Worm (Caenorhabditis elegans): ENCODE measurements around the gene inft-2.

inft-2 gene

DNA sequence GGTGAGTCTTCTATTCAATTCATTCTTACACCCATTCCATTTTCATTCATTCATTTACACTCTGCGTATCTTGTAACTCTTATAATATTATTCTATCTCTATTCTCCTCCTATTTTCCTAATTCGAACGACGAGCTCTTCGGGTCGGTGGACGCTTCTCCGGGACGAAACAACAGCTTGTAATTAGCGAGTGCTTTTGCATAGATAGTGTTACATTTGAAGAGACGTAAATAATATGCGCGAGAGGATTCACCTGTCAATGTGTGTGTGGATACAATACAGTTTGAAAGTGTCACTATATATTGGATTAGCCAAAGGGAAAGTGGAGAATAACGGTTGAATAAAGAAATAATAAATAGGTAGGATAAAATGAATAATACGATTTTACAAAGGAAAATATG, 18.5 kb downstream of the inft-2 start:
- TF ChIP-seq aly-2 (tag; optimal IDR thresholded peaks at IDR 0.05) (no peak), nhr-21 (tag; optimal IDR thresholded peaks at IDR 0.05) (no peak), fos-1 (tag; optimal IDR thresholded peaks at IDR 0.05) (no peak), skn-1 (tag; optimal IDR thresholded peaks at IDR 0.05) (no peak), nhr-25 (tag; optimal IDR thresholded peaks at IDR 0.05) (no peak), ztf-4 (tag; optimal IDR thresholded peaks at IDR 0.05) (no peak), unc-39 (tag; optimal IDR thresholded peaks at IDR 0.05) (no peak), nhr-6 (tag; optimal IDR thresholded peaks at IDR 0.05) (no peak), ceh-82 (tag; optimal IDR thresholded peaks at IDR 0.05) (no peak), nhr-11 (tag; optimal IDR thresholded peaks at IDR 0.05) (no peak), C34F6.9 (tag; optimal IDR thresholded peaks at IDR 0.05) (no peak)

ce11 chrV:13021540-13021939, 19.4 kb downstream of the inft-2 start:
- TF ChIP-seq lsy-2 (tag; optimal IDR thresholded peaks at IDR 0.05) (no peak), skn-1 (tag; optimal IDR thresholded peaks at IDR 0.05) (no peak), ztf-4 (tag; optimal IDR thresholded peaks at IDR 0.05) (no peak), mbf-1 (tag; optimal IDR thresholded peaks at IDR 0.05) (no peak), dmd-4 (tag; optimal IDR thresholded peaks at IDR 0.05) (no peak), unc-39 (tag; optimal IDR thresholded peaks at IDR 0.05) (no peak), mab-5 (tag; optimal IDR thresholded peaks at IDR 0.05) (no peak), nhr-11 (tag; optimal IDR thresholded peaks at IDR 0.05) (no peak), nhr-21 (tag; optimal IDR thresholded peaks at IDR 0.05) (no peak), fos-1 (tag; optimal IDR thresholded peaks at IDR 0.05) (no peak), ZK546.5 (tag; optimal IDR thresholded peaks at IDR 0.05) (no peak), gmeb-1 (tag; optimal IDR thresholded peaks at IDR 0.05) (no peak), ceh-82 (tag; optimal IDR thresholded peaks at IDR 0.05) (no peak)

- TF ChIP-seq nhr-23 (tag; optimal IDR thresholded peaks at IDR 0.05) (no peak), lsy-2 (tag; optimal IDR thresholded peaks at IDR 0.05) (no peak), unc-55 (GFP tag; optimal IDR thresholded peaks at IDR 0.05) (no peak), zag-1 (tag; optimal IDR thresholded peaks at IDR 0.05) (no peak), Y55F3AM.14 (GFP tag; optimal IDR thresholded peaks at IDR 0.05) (no peak), ztf-1 (GFP tag; conservative IDR thresholded peaks at IDR 0.05) (no peak)
Measured at ce11 chrV:13022265-13022664, 20.1 kb downstream of the inft-2 start.

DNA sequence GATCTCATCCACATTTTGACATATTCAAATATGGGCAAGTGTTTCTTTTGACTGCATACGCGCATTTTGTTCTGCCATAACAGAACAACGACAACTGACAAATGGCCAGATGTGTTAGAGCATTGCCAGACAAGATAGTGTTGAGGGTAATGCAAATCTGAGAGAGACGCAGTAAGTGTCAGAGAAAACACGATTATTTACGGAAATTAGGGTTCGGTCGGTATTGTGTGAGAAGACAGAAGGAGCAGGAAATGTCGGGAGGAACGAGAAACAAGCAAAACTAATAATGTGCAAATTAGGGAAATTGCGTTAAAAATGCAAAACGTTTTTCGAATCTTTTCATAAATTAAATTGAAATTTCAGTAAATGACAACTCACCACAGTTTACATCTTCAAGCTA, 22.4 kb downstream of the inft-2 start:
- no peak for TF ChIP-seq zag-1 (tag; optimal IDR thresholded peaks at IDR 0.05)
- TF ChIP-seq lin-11 (tag; optimal IDR thresholded peaks at IDR 0.05) = no peak
- no peak for TF ChIP-seq mbf-1 (tag; optimal IDR thresholded peaks at IDR 0.05)
- no peak for TF ChIP-seq unc-55 (GFP tag; optimal IDR thresholded peaks at IDR 0.05)

DNA sequence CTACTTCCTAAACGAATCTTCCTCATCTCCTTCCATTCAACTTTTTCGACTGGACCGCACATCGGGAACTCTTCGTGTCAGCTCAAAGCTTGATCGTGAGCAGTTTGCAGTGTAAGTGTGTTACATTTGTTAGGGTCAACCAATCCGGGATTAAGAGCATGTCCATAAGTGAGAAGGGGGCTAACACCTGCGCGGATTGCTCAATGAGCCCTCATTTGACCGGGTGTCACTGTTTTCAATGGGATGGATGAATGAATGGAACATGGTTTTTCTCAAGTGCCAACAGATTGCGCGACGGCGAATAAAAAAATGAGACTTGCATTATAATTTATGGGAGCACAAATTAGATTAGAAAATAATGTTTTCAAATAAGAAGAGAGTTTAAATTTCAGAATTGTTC, 23.2 kb downstream of the inft-2 start:
- TF ChIP-seq nhr-11 (tag; optimal IDR thresholded peaks at IDR 0.05) = no peak
- TF ChIP-seq mab-5 (tag; optimal IDR thresholded peaks at IDR 0.05) = no peak
- TF ChIP-seq lin-39 (tag; optimal IDR thresholded peaks at IDR 0.05) = no peak
- TF ChIP-seq nhr-23 (tag; optimal IDR thresholded peaks at IDR 0.05) = no peak
- TF ChIP-seq ztf-1 (GFP tag; conservative IDR thresholded peaks at IDR 0.05) = no peak
- TF ChIP-seq blmp-1 (tag; optimal IDR thresholded peaks at IDR 0.05; ENCODE audit: insufficient read depth) = no peak
- TF ChIP-seq nhr-12 (tag; optimal IDR thresholded peaks at IDR 0.05) = no peak
- no peak for TF ChIP-seq nhr-21 (tag; optimal IDR thresholded peaks at IDR 0.05)
- no peak for TF ChIP-seq ama-1 (optimal IDR thresholded peaks at IDR 0.05)
- no peak for TF ChIP-seq nhr-77 (tag; optimal IDR thresholded peaks at IDR 0.05)
- no peak for TF ChIP-seq dmd-4 (tag; optimal IDR thresholded peaks at IDR 0.05)

ce11 chrV:13026631-13027299, 24.6 kb downstream of the inft-2 start:
- TF ChIP-seq sma-9 (GFP tag; optimal IDR thresholded peaks at IDR 0.05) (no peak), sma-9 (tag; optimal IDR thresholded peaks at IDR 0.05) (no peak), lsy-2 (tag; optimal IDR thresholded peaks at IDR 0.05) (no peak)

- TF ChIP-seq ZK546.5 (tag; optimal IDR thresholded peaks at IDR 0.05) = no peak
- no peak for TF ChIP-seq zag-1 (tag; optimal IDR thresholded peaks at IDR 0.05)
- TF ChIP-seq nhr-6 (tag; optimal IDR thresholded peaks at IDR 0.05) = no peak
- TF ChIP-seq dmd-4 (tag; optimal IDR thresholded peaks at IDR 0.05) = no peak
- TF ChIP-seq nhr-11 (tag; optimal IDR thresholded peaks at IDR 0.05) = no peak
- TF ChIP-seq crh-2 (tag; optimal IDR thresholded peaks at IDR 0.05) = no peak
Measured at ce11 chrV:13028871-13029270, 26.8 kb downstream of the inft-2 start.

All from whole organism, L2 larva.